Worm (Caenorhabditis elegans) whole organism, L4 larva: ENCODE data around the gene mep-1.
A peak's percentile ranks its signal among the peaks of the same experiment; 100 is the strongest.

Experiments used
- D1046.2 ChIP-seq: fragments of 200-800 bp; sonication (Bioruptor generic); IDR thresholded peaks from 2 replicates; pipeline ENCODE4 v1.3.6; 2022; ENCODE audit warnings: missing genetic modification characterization, missing compliant biosample characterization
- F10B5.3 ChIP-seq: sonication (generic microtip); optimal IDR thresholded peaks from 2 replicates; lab custom pipeline; 2016; ENCODE audit warnings: mild to moderate bottlenecking, missing genetic modification characterization, missing compliant biosample characterization
- F26F4.8 ChIP-seq: fragments of 200-800 bp; sonication (Bioruptor generic); conservative IDR thresholded peaks from 2 replicates; pipeline ENCODE4 v1.3.6; 2022; ENCODE audit warnings: missing genetic modification characterization, missing compliant biosample characterization
- F44E2.7 ChIP-seq: fragments of 200-800 bp; sonication (Bioruptor generic); IDR thresholded peaks from 2 replicates; pipeline ENCODE4 v2.1.2; 2022; ENCODE audit warnings: missing genetic modification characterization, missing compliant biosample characterization
- Y75B8A.6 ChIP-seq: fragments of 200-800 bp; sonication (Bioruptor generic); IDR thresholded peaks from 2 replicates; pipeline ENCODE4 v1.3.6; 2022; ENCODE audit warnings: missing genetic modification reagents, missing genetic modification characterization, missing compliant biosample characterization
- ZK337.2 ChIP-seq: fragments of 200-800 bp; sonication (Bioruptor generic); IDR thresholded peaks from 2 replicates; pipeline ENCODE4 v1.3.6; 2022; ENCODE audit warnings: missing genetic modification reagents, missing genetic modification characterization, missing compliant biosample characterization
- aha-1 ChIP-seq: fragments of 150-350 bp; peaks from one replicate; lab custom pipeline; 2014; ENCODE audit warnings: missing biosample characterization, missing genetic modification characterization
- ama-1 ChIP-seq: fragments of 150-350 bp; optimal IDR thresholded peaks from 2 replicates; lab custom pipeline; 2014; ENCODE audit warnings: inconsistent platforms, mixed read lengths
- attf-4 ChIP-seq: sonication (generic microtip); optimal IDR thresholded peaks from 3 replicates; lab custom pipeline; 2017; ENCODE audit warnings: missing biosample characterization, missing genetic modification characterization
- ceh-28 ChIP-seq: fragments of 150-350 bp; optimal IDR thresholded peaks from 2 replicates; lab custom pipeline; 2014; ENCODE audit warnings: missing biosample characterization, missing genetic modification reagents, missing genetic modification characterization
- ceh-32 ChIP-seq: sonication (generic microtip); optimal IDR thresholded peaks from 2 replicates; lab custom pipeline; 2016; ENCODE audit warnings: mild to moderate bottlenecking, missing genetic modification characterization, missing compliant biosample characterization; ENCODE audit not compliant: poor library complexity
- ceh-44 ChIP-seq: fragments of 200-800 bp; sonication (Bioruptor generic); IDR thresholded peaks from 2 replicates; pipeline ENCODE4 v1.3.6; 2022; ENCODE audit warnings: missing genetic modification reagents, missing genetic modification characterization, missing compliant biosample characterization
- ces-1 ChIP-seq: fragments of 150-350 bp; sonication (generic microtip); optimal IDR thresholded peaks from 4 replicates; lab custom pipeline; 2014; ENCODE audit warnings: missing biosample characterization, missing genetic modification reagents, missing genetic modification characterization
- cey-2 ChIP-seq: sonication (generic microtip); optimal IDR thresholded peaks from 3 replicates; lab custom pipeline; 2017; ENCODE audit warnings: missing genetic modification characterization, mild to moderate bottlenecking, missing compliant biosample characterization, antibody characterized with exemption, borderline replicate concordance; ENCODE audit not compliant: insufficient read depth
- ctbp-1 ChIP-seq: fragments of 200-800 bp; sonication (Bioruptor generic); IDR thresholded peaks from 2 replicates; pipeline ENCODE4 v1.3.6; 2022; ENCODE audit warnings: missing genetic modification reagents, missing genetic modification characterization, missing compliant biosample characterization
- daf-12 ChIP-seq: fragments of 150-350 bp; optimal IDR thresholded peaks from 2 replicates; lab custom pipeline; 2014; ENCODE audit warnings: missing biosample characterization, missing genetic modification reagents, missing genetic modification characterization
- daf-8 ChIP-seq: fragments of 200-800 bp; sonication (Bioruptor generic); IDR thresholded peaks from 2 replicates; pipeline ENCODE4 v1.3.6; 2022; ENCODE audit warnings: missing genetic modification characterization, missing compliant biosample characterization
- dmd-8 ChIP-seq: fragments of 200-800 bp; sonication (Bioruptor generic); IDR thresholded peaks from 2 replicates; pipeline ENCODE4 v1.3.6; 2022; ENCODE audit warnings: missing genetic modification characterization, missing compliant biosample characterization
- dpl-1 ChIP-seq: fragments of 150-350 bp; optimal IDR thresholded peaks from 2 replicates; lab custom pipeline; 2014; ENCODE audit warnings: missing biosample characterization, missing genetic modification reagents, missing genetic modification characterization
- duxl-1 ChIP-seq: sonication (generic microtip); optimal IDR thresholded peaks from 2 replicates; lab custom pipeline; 2016; ENCODE audit warnings: mild to moderate bottlenecking, missing genetic modification characterization, moderate library complexity, missing compliant biosample characterization; ENCODE audit not compliant: poor library complexity
- egl-27 ChIP-seq: sonication (generic microtip); optimal IDR thresholded peaks from 3 replicates; lab custom pipeline; 2017; ENCODE audit warnings: missing biosample characterization, missing genetic modification reagents, missing genetic modification characterization
- hlh-11 ChIP-seq: fragments of 200-800 bp; sonication (Bioruptor generic); optimal IDR thresholded peaks from 2 replicates; lab custom pipeline; 2018; ENCODE audit warnings: mild to moderate bottlenecking, missing genetic modification characterization, missing compliant biosample characterization
- hlh-30 ChIP-seq: sonication (generic microtip); optimal IDR thresholded peaks from 2 replicates; lab custom pipeline; 2017; ENCODE audit warnings: antibody characterized with exemption, mild to moderate bottlenecking, missing genetic modification characterization, missing compliant biosample characterization; ENCODE audit not compliant: insufficient read depth
- jun-1 ChIP-seq: fragments of 150-350 bp; optimal IDR thresholded peaks from 2 replicates; lab custom pipeline; 2014; ENCODE audit warnings: missing biosample characterization, missing genetic modification reagents, missing genetic modification characterization
- lim-7 ChIP-seq: fragments of 200-800 bp; sonication (Bioruptor generic); IDR thresholded peaks from 2 replicates; pipeline ENCODE4 v1.3.6; 2022; ENCODE audit warnings: missing genetic modification characterization, missing compliant biosample characterization
- lin-1 ChIP-seq: fragments of 200-800 bp; sonication (Bioruptor generic); IDR thresholded peaks from 2 replicates; pipeline ENCODE4 v1.3.6; 2022; ENCODE audit warnings: missing genetic modification reagents, missing genetic modification characterization, missing compliant biosample characterization
- lir-3 ChIP-seq: sonication (generic microtip); optimal IDR thresholded peaks from 2 replicates; lab custom pipeline; 2016; ENCODE audit warnings: mild to moderate bottlenecking, missing genetic modification characterization, missing compliant biosample characterization
- lsy-2 ChIP-seq, 2 experiments: fragments of 150-350 bp in 1 of 2; sonication (generic microtip) in 1 of 2; optimal IDR thresholded peaks; 2 replicates each; lab custom pipeline; 2014 to 2017; ENCODE audit warnings: missing biosample characterization in 2 of 2, missing genetic modification characterization in 2 of 2
- madf-9 ChIP-seq: fragments of 200-800 bp; sonication (Bioruptor generic); conservative IDR thresholded peaks from 2 replicates; pipeline ENCODE4 v1.3.6; 2022; ENCODE audit warnings: missing genetic modification reagents, missing genetic modification characterization, missing compliant biosample characterization
- mdt-29 ChIP-seq: fragments of 200-800 bp; sonication (Bioruptor generic); IDR thresholded peaks from 2 replicates; pipeline ENCODE4 v1.3.6; 2022; ENCODE audit warnings: missing genetic modification reagents, missing genetic modification characterization, missing compliant biosample characterization
- mes-2 ChIP-seq: sonication (generic microtip); optimal IDR thresholded peaks from 2 replicates; lab custom pipeline; 2016; ENCODE audit warnings: missing genotype, mild to moderate bottlenecking, missing genetic modification characterization, missing compliant biosample characterization; ENCODE audit not compliant: poor library complexity, severe bottlenecking
- mxl-2 ChIP-seq: fragments of 200-800 bp; sonication (Bioruptor generic); conservative IDR thresholded peaks from 2 replicates; pipeline ENCODE4 v1.3.6; 2022; ENCODE audit warnings: missing genetic modification reagents, missing genetic modification characterization, missing compliant biosample characterization
- mxl-3 ChIP-seq: fragments of 200-800 bp; sonication (Bioruptor generic); optimal IDR thresholded peaks from 2 replicates; lab custom pipeline; 2018; ENCODE audit warnings: mild to moderate bottlenecking, missing genetic modification characterization, missing compliant biosample characterization
- nhr-11 ChIP-seq: fragments of 150-350 bp; optimal IDR thresholded peaks from 2 replicates; lab custom pipeline; 2014; ENCODE audit warnings: missing biosample characterization, missing genetic modification characterization
- nhr-111 ChIP-seq: fragments of 200-800 bp; sonication (Bioruptor generic); optimal IDR thresholded peaks from 2 replicates; lab custom pipeline; 2018; ENCODE audit warnings: mild to moderate bottlenecking, missing genetic modification characterization, missing compliant biosample characterization
- nhr-237 ChIP-seq: sonication (generic microtip); optimal IDR thresholded peaks from 2 replicates; lab custom pipeline; 2017; ENCODE audit warnings: missing biosample characterization, missing genetic modification characterization
- nhr-25 ChIP-seq: sonication (generic microtip); optimal IDR thresholded peaks from 2 replicates; lab custom pipeline; 2017; ENCODE audit warnings: missing genetic modification characterization, mild to moderate bottlenecking, missing compliant biosample characterization, antibody characterized with exemption, moderate library complexity, borderline replicate concordance; ENCODE audit not compliant: insufficient read depth
- nhr-28 ChIP-seq: fragments of 150-350 bp; optimal IDR thresholded peaks from 2 replicates; lab custom pipeline; 2014; ENCODE audit warnings: missing biosample characterization, missing genetic modification characterization
- nhr-42 ChIP-seq: fragments of 200-800 bp; sonication (Bioruptor generic); IDR thresholded peaks from 2 replicates; pipeline ENCODE4 v1.3.6; 2022; ENCODE audit warnings: missing genetic modification characterization, missing compliant biosample characterization
- rbr-2 ChIP-seq: sonication (generic microtip); optimal IDR thresholded peaks from 2 replicates; lab custom pipeline; 2016; ENCODE audit warnings: missing genotype, missing genetic modification characterization, missing compliant biosample characterization
- saeg-2 ChIP-seq: fragments of 200-800 bp; sonication (Bioruptor generic); IDR thresholded peaks from 2 replicates; pipeline ENCODE4 v1.3.6; 2022; ENCODE audit warnings: missing genetic modification reagents, missing genetic modification characterization, missing compliant biosample characterization
- sdz-12 ChIP-seq: fragments of 200-800 bp; sonication (Bioruptor generic); optimal IDR thresholded peaks from 2 replicates; lab custom pipeline; 2018; ENCODE audit warnings: mild to moderate bottlenecking, missing genetic modification characterization, missing compliant biosample characterization
- snpc-4 ChIP-seq: fragments of 150-350 bp; optimal IDR thresholded peaks from 2 replicates; lab custom pipeline; 2014; ENCODE audit warnings: missing biosample characterization, missing genetic modification characterization
- unc-39 ChIP-seq: sonication (generic microtip); optimal IDR thresholded peaks from 2 replicates; lab custom pipeline; 2017; ENCODE audit warnings: missing biosample characterization, missing genetic modification characterization
- unc-62 ChIP-seq, 3 experiments: fragments of 150-350 bp in 1 of 3; sonication (generic microtip); optimal IDR thresholded peaks in 2 of 3; peaks in 1 of 3; 1 replicate in 1 of 3; 2 replicates in 2 of 3; lab custom pipeline; 2014 to 2017; ENCODE audit warnings: missing biosample characterization in 3 of 3, missing genetic modification characterization in 3 of 3, missing genetic modification reagents in 3 of 3, missing genotype in 1 of 3
- zip-11 ChIP-seq: fragments of 200-800 bp; sonication (Bioruptor generic); IDR thresholded peaks from 2 replicates; pipeline ENCODE4 v1.3.6; 2022; ENCODE audit warnings: missing genetic modification characterization, missing compliant biosample characterization
- ztf-7 ChIP-seq: fragments of 150-350 bp; optimal IDR thresholded peaks from 2 replicates; lab custom pipeline; 2014; ENCODE audit warnings: missing biosample characterization, missing genetic modification characterization

mep-1 gene

DNA sequence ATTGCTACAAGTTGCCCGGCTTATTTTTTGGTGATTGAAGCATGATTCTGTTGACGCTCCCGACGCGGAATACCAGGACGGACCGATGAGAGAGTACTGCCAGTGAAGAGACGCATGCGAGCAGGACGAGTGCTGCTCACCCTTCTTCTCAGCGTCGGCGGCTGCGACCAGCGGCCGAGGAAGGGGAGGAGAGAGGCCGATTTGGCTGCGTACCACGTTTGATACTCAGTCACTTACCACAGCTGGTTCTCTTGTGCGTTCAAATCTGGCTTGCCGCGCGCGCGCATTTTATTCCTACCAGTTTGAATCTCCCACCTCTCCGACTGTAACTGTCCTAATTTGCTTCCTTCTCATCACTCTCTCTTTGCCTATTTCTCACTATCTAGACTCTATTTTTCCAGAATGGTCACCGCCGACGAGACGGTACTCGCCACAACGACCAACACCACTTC lies at the start of gene mep-1 (continued):
- no peak for TF ChIP-seq nhr-237 (tag; lab: Kevin White, UChicago)
- peak; percentile 49; the same call in 1 of the 2 replicates for TF ChIP-seq madf-9
- TF ChIP-seq ceh-32, result no peak
- no peak for TF ChIP-seq F44E2.7 (GFP tag; lab: Robert Waterston, UW)
- no peak for TF ChIP-seq nhr-111
- TF ChIP-seq mxl-3 (GFP tag; lab: Kevin White, UChicago), result peak; percentile 37
- peak; percentile 73 for TF ChIP-seq nhr-11
- TF ChIP-seq nhr-25 (tag; lab: Kevin White, UChicago), result peak; percentile 51
- no peak for TF ChIP-seq cey-2 (tag; lab: Kevin White, UChicago)
- TF ChIP-seq ctbp-1, result peak; percentile 63
- no peak for TF ChIP-seq daf-12 (tag; lab: Kevin White, UChicago)
- TF ChIP-seq unc-62 (GFP tag; optimal IDR thresholded peaks at IDR 0.05 in 1 of 2; lab: Kevin White, UChicago), result no peak
- TF ChIP-seq unc-62 (tag; optimal IDR thresholded peaks at IDR 0.05; lab: Kevin White, UChicago), result no peak
- TF ChIP-seq egl-27 (tag; lab: Kevin White, UChicago), result no peak
- TF ChIP-seq saeg-2 (GFP tag; lab: Robert Waterston, UW), result 0 out of 2 replicates have a peak, but pooled peaks have one; percentile 41
- peak; percentile 59; the same call in 1 of the 2 replicates for TF ChIP-seq lim-7 (GFP tag; lab: Robert Waterston, UW)
- no peak for TF ChIP-seq Y75B8A.6
- peak; percentile 86 for TF ChIP-seq hlh-11 (tag; lab: Kevin White, UChicago)
- TF ChIP-seq aha-1, result peak; percentile 98
- no peak for TF ChIP-seq mxl-2
- TF ChIP-seq dmd-8, result no peak
- peak; percentile 3 to 76 for TF ChIP-seq lsy-2 (tag; optimal IDR thresholded peaks at IDR 0.05; lab: Kevin White, UChicago)
- TF ChIP-seq duxl-1 (tag; lab: Kevin White, UChicago), result peak; percentile 33
- TF ChIP-seq ZK337.2 (GFP tag; lab: Robert Waterston, UW), result no peak
- TF ChIP-seq D1046.2, result 0 out of 2 replicates have a peak, but pooled peaks have one; percentile 66
- TF ChIP-seq rbr-2 (tag; lab: Kevin White, UChicago), result peak; percentile 82
- no peak for TF ChIP-seq ceh-28 (tag; lab: Kevin White, UChicago)
- no peak for TF ChIP-seq F26F4.8
- TF ChIP-seq ces-1, result no peak
- peak; percentile 71 for TF ChIP-seq ama-1
- no peak for TF ChIP-seq lin-1 (GFP tag; lab: Robert Waterston, UW)
- TF ChIP-seq zip-11, result no peak
- no peak for TF ChIP-seq attf-4 (tag; lab: Kevin White, UChicago)
- no peak for TF ChIP-seq daf-8 (GFP tag; lab: Robert Waterston, UW)
- TF ChIP-seq ceh-44 (GFP tag; lab: Robert Waterston, UW), result no peak
- no peak for TF ChIP-seq snpc-4 (tag; lab: Kevin White, UChicago)
- TF ChIP-seq dpl-1 (GFP tag; lab: Kevin White, UChicago), result peak; percentile 65
- peak; percentile 15 for TF ChIP-seq F10B5.3 (tag; lab: Kevin White, UChicago)
- TF ChIP-seq hlh-30 (tag; lab: Kevin White, UChicago), result peak; percentile 6
- peak; percentile 71 for TF ChIP-seq lir-3
- TF ChIP-seq unc-39 (tag; lab: Kevin White, UChicago), result no peak
- TF ChIP-seq mes-2 (tag; lab: Kevin White, UChicago), result peak; percentile 66
- TF ChIP-seq nhr-28 (tag; lab: Kevin White, UChicago), result no peak
- 0 out of 2 replicates have a peak, but pooled peaks have one; percentile 66 for TF ChIP-seq nhr-42
- TF ChIP-seq sdz-12 (GFP tag; lab: Kevin White, UChicago), result no peak
- TF ChIP-seq jun-1 (tag; lab: Kevin White, UChicago), result no peak
- TF ChIP-seq mdt-29 (GFP tag; lab: Robert Waterston, UW), result no peak
- TF ChIP-seq ztf-7 (tag; lab: Kevin White, UChicago), result no peak
